Fruit fly (Drosophila melanogaster): ENCODE results near the gene CG4887.

The CG4887 gene

dm6 chr2L:1123078-1123818, 49.6 kb upstream of the CG4887 start (continued):
- TF ChIP-seq CG11398 (GFP tag; optimal IDR thresholded peaks at IDR 0.05) (no peak), CG17612 (GFP tag; IDR thresholded peaks at IDR 0.05) (no peak), CG13296 (GFP tag; optimal IDR thresholded peaks at IDR 0.05) (no peak), CG4360 (GFP tag; IDR thresholded peaks at IDR 0.05) (peak; percentile 21; the same call in 1 of the 2 replicates), CG9797 (GFP tag; optimal IDR thresholded peaks at IDR 0.05) (no peak), dmrt99B (tag; optimal IDR thresholded peaks at IDR 0.05) (peak; percentile 44), CG31388 (GFP tag; optimal IDR thresholded peaks at IDR 0.05) (no peak), CG1647 (GFP tag; optimal IDR thresholded peaks at IDR 0.05) (no peak), CG8388 (GFP tag; optimal IDR thresholded peaks at IDR 0.05) (peak; percentile 43), CG4707 (GFP tag; optimal IDR thresholded peaks at IDR 0.05) (peak; percentile 55), Dek (tag; optimal IDR thresholded peaks at IDR 0.05) (no peak), CG3726 (GFP tag; IDR thresholded peaks at IDR 0.05) (0 out of 3 replicates have a peak, but pooled peaks have one; percentile 14), MBD-R2 (GFP tag; IDR thresholded peaks at IDR 0.05) (no peak), CG15601 (tag; optimal IDR thresholded peaks at IDR 0.05) (peak; percentile 69), CG15514 (GFP tag; optimal IDR thresholded peaks at IDR 0.05) (no peak), NfI (GFP tag; optimal IDR thresholded peaks at IDR 0.05) (no peak), ato (GFP tag; IDR thresholded peaks at IDR 0.05; ENCODE audit: partially characterized antibody) (no peak), tll (GFP tag; optimal IDR thresholded peaks at IDR 0.05) (no peak), CG2116 (GFP tag; optimal IDR thresholded peaks at IDR 0.05) (peak; percentile 17), CG2875 (GFP tag; optimal IDR thresholded peaks at IDR 0.05) (peak; percentile 81), NC2β (GFP tag; optimal IDR thresholded peaks at IDR 0.05) (no peak), CG6254 (GFP tag; optimal IDR thresholded peaks at IDR 0.05) (peak; percentile 61), ranshi (GFP tag; IDR thresholded peaks at IDR 0.05) (no peak), CG16863 (GFP tag; optimal IDR thresholded peaks at IDR 0.05) (no peak), Doc3 (GFP tag; IDR thresholded peaks at IDR 0.05; ENCODE audit: partially characterized antibody) (no peak), YL-1 (GFP tag; optimal IDR thresholded peaks at IDR 0.05) (peak; percentile 5), CG17359 (tag; optimal IDR thresholded peaks at IDR 0.05) (peak; percentile 74), CG8359 (GFP tag; optimal IDR thresholded peaks at IDR 0.05; ENCODE audit: borderline replicate concordance) (peak; percentile 59), CG17829 (tag; optimal IDR thresholded peaks at IDR 0.05) (peak; percentile 14), tx (GFP tag; optimal IDR thresholded peaks at IDR 0.05) (no peak), Eip74EF (GFP tag; optimal IDR thresholded peaks at IDR 0.05) (peak in 1 of 2 experiments; percentile 74), Med (GFP tag) (peak; percentile 80), CG12219 (GFP tag; optimal IDR thresholded peaks at IDR 0.05) (peak; percentile 5), jumu (GFP tag; optimal IDR thresholded peaks at IDR 0.05) (no peak), Xrp1 (GFP tag; IDR thresholded peaks at IDR 0.05) (peak; percentile 81), CoRest (tag; optimal IDR thresholded peaks at IDR 0.05) (peak; percentile 34), CG18764 (GFP tag; optimal IDR thresholded peaks at IDR 0.05) (peak; percentile 45), Mrtf (GFP tag; IDR thresholded peaks at IDR 0.05) (no peak), gsb (GFP tag; IDR thresholded peaks at IDR 0.05) (no peak), CG7556 (GFP tag; optimal IDR thresholded peaks at IDR 0.05) (peak; percentile 34), lola (GFP tag; optimal IDR thresholded peaks at IDR 0.05) (peak in 1 of 3 experiments; percentile 74), kni (GFP tag; optimal IDR thresholded peaks at IDR 0.05) (peak; percentile 48), CG2678 (tag; optimal IDR thresholded peaks at IDR 0.05) (peak; percentile 72), CG32772 (GFP tag; IDR thresholded peaks at IDR 0.05) (no peak), CG3163 (GFP tag; optimal IDR thresholded peaks at IDR 0.05) (no peak), ewg (GFP tag; optimal IDR thresholded peaks at IDR 0.05) (peak; percentile 24), phol (tag; optimal IDR thresholded peaks at IDR 0.05) (peak; percentile 22)
